Worm (Caenorhabditis elegans): ENCODE results near the gene tiar-2.

DNA sequence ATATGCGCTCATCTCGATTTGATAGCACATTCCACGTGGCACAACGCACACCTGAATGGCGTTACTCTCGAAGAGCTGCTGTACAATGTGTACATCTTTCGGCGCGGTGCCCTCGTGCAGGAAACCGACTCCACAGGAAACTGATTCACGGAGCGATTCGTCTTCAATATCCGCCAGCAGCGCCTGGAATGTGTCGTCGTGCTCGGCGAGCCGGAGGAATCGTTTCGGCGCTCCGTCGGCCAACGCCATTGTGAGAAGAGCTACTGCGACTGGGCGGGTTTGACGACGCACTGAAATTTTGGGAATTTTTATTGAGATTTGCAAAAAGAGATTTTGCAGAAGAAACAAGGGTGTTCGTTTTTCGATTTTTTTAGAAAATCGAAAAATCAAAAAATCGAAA, 38.5 kb upstream of the tiar-2 start:
- no peak for TF ChIP-seq him-1 (tag; optimal IDR thresholded peaks at IDR 0.05)
- TF ChIP-seq dao-5 (tag; optimal IDR thresholded peaks at IDR 0.05) = no peak
- TF ChIP-seq W03F9.2 (tag; optimal IDR thresholded peaks at IDR 0.05) = no peak

All from whole organism, L4/young adult.